Fruit fly (Drosophila melanogaster) whole organism, embryonic: ENCODE data around the gene CG13008.

Source experiments
- Adf1 ChIP-seq: fragments of 200-800 bp; sonication (Bioruptor generic); IDR thresholded peaks from 2 replicates; pipeline ENCODE4 v1.3.6; 2022; ENCODE audit warnings: missing biosample characterization, missing genetic modification characterization
- Atf3 ChIP-seq: fragments of 200-800 bp; sonication (Bioruptor generic); optimal IDR thresholded peaks from 3 replicates; lab custom pipeline; 2016; ENCODE audit warnings: missing biosample characterization, missing genetic modification characterization
- Blimp-1 ChIP-seq: fragments of 200-800 bp; sonication (Bioruptor generic); optimal IDR thresholded peaks from 3 replicates; lab custom pipeline; 2018; ENCODE audit warnings: missing biosample characterization, missing genetic modification characterization, mild to moderate bottlenecking, moderate library complexity, missing genetic modification reagents
- CG10147 ChIP-seq: fragments of 200-800 bp; sonication (Bioruptor generic); optimal IDR thresholded peaks from 2 replicates; lab custom pipeline; 2019; ENCODE audit warnings: missing biosample characterization, mild to moderate bottlenecking, missing genetic modification characterization, moderate library complexity
- CG11456 ChIP-seq: fragments of 200-800 bp; sonication (Bioruptor generic); IDR thresholded peaks from 3 replicates; pipeline ENCODE4 v1.3.6; 2022; ENCODE audit warnings: missing biosample characterization, missing genetic modification characterization
- CG11504 ChIP-seq: fragments of 200-800 bp; sonication (Bioruptor generic); optimal IDR thresholded peaks from 3 replicates; lab custom pipeline; 2019; ENCODE audit warnings: missing biosample characterization, mild to moderate bottlenecking, missing genetic modification characterization, moderate library complexity
- CG11723 ChIP-seq: fragments of 200-800 bp; sonication (Bioruptor generic); optimal IDR thresholded peaks from 2 replicates; lab custom pipeline; 2017; ENCODE audit warnings: missing biosample characterization, mild to moderate bottlenecking, missing genetic modification characterization
- CG13287 ChIP-seq: fragments of 200-800 bp; sonication (Bioruptor generic); IDR thresholded peaks from 2 replicates; pipeline ENCODE4 v1.3.6; 2022; ENCODE audit warnings: missing biosample characterization, missing genetic modification characterization; ENCODE audit not compliant: partially characterized antibody
- CG1602 ChIP-seq: fragments of 200-800 bp; sonication (Bioruptor generic); optimal IDR thresholded peaks from 3 replicates; lab custom pipeline; 2016; ENCODE audit warnings: missing biosample characterization, missing genetic modification characterization
- CG16779 ChIP-seq: fragments of 200-800 bp; sonication (Bioruptor generic); IDR thresholded peaks from 2 replicates; pipeline ENCODE4 v1.3.6; 2022; ENCODE audit warnings: missing biosample characterization, missing genetic modification characterization
- CG18619 ChIP-seq: fragments of 200-800 bp; sonication (Bioruptor generic); optimal IDR thresholded peaks from 3 replicates; lab custom pipeline; 2017; ENCODE audit warnings: missing biosample characterization, mild to moderate bottlenecking, missing genetic modification characterization
- CG3065 ChIP-seq: fragments of 200-800 bp; sonication (Bioruptor generic); optimal IDR thresholded peaks from 2 replicates; lab custom pipeline; 2016; ENCODE audit warnings: missing biosample characterization, missing genetic modification characterization
- CG3838 ChIP-seq: fragments of 200-800 bp; sonication (Bioruptor generic); optimal IDR thresholded peaks from 3 replicates; lab custom pipeline; 2016; ENCODE audit warnings: missing biosample characterization, missing genetic modification characterization
- CG4707 ChIP-seq: fragments of 200-800 bp; sonication (Bioruptor generic); optimal IDR thresholded peaks from 2 replicates; lab custom pipeline; 2018; ENCODE audit warnings: missing biosample characterization, mild to moderate bottlenecking, missing genetic modification characterization, moderate library complexity
- CG4854 ChIP-seq: fragments of 200-800 bp; sonication (Bioruptor generic); optimal IDR thresholded peaks from 2 replicates; lab custom pipeline; 2016; ENCODE audit warnings: missing biosample characterization, missing genetic modification characterization, inconsistent platforms
- CG6654 ChIP-seq: fragments of 200-800 bp; sonication (Bioruptor generic); optimal IDR thresholded peaks from 2 replicates; lab custom pipeline; 2017; ENCODE audit warnings: missing biosample characterization, mild to moderate bottlenecking, missing genetic modification characterization
- CG6854 ChIP-seq: fragments of 200-800 bp; sonication (Bioruptor generic); optimal IDR thresholded peaks from 3 replicates; lab custom pipeline; 2017; ENCODE audit warnings: missing biosample characterization, mild to moderate bottlenecking, missing genetic modification characterization
- CG7839 ChIP-seq: fragments of 200-800 bp; sonication (Bioruptor generic); optimal IDR thresholded peaks from 3 replicates; lab custom pipeline; 2018; ENCODE audit warnings: missing biosample characterization, mild to moderate bottlenecking, missing genetic modification characterization, moderate library complexity
- CG7928 ChIP-seq: fragments of 200-800 bp; sonication (Bioruptor generic); optimal IDR thresholded peaks from 2 replicates; lab custom pipeline; 2017; ENCODE audit warnings: missing biosample characterization, mild to moderate bottlenecking, missing genetic modification characterization
- Dad ChIP-seq: fragments of 200-800 bp; sonication (Bioruptor generic); optimal IDR thresholded peaks from 3 replicates; lab custom pipeline; 2016; ENCODE audit warnings: missing biosample characterization, missing genetic modification characterization
- Dfd ChIP-seq, 2 experiments: fragments of >200 bp; optimal IDR thresholded peaks; 2 replicates each; lab custom pipeline; 2017; ENCODE audit warnings: missing biosample characterization in 2 of 2, missing genetic modification characterization in 2 of 2
- Doc2 ChIP-seq: fragments of 200-800 bp; sonication (Bioruptor generic); IDR thresholded peaks from 2 replicates; pipeline ENCODE4 v1.3.6; 2022; ENCODE audit warnings: missing biosample characterization, missing genetic modification characterization
- Fer2 ChIP-seq: fragments of 200-800 bp; sonication (Bioruptor generic); optimal IDR thresholded peaks from 2 replicates; lab custom pipeline; 2018; ENCODE audit warnings: missing biosample characterization, mild to moderate bottlenecking, missing genetic modification characterization, moderate library complexity
- Hey ChIP-seq: fragments of 200-800 bp; sonication (Bioruptor generic); optimal IDR thresholded peaks from 3 replicates; lab custom pipeline; 2018; ENCODE audit warnings: missing biosample characterization, mild to moderate bottlenecking, missing genetic modification characterization
- Hmx ChIP-seq: fragments of 200-800 bp; sonication (Bioruptor generic); optimal IDR thresholded peaks from 2 replicates; lab custom pipeline; 2016; ENCODE audit warnings: missing biosample characterization, missing genetic modification characterization
- Mad ChIP-seq: fragments of 200-800 bp; sonication (Bioruptor generic); optimal IDR thresholded peaks from 2 replicates; lab custom pipeline; 2016; ENCODE audit warnings: missing biosample characterization, missing genetic modification characterization
- Oli ChIP-seq: fragments of 200-800 bp; sonication (Bioruptor generic); optimal IDR thresholded peaks from 2 replicates; lab custom pipeline; 2018; ENCODE audit warnings: missing biosample characterization, mild to moderate bottlenecking, missing genetic modification characterization, moderate library complexity
- Sox100B ChIP-seq: fragments of 200-800 bp; sonication (Bioruptor generic); optimal IDR thresholded peaks from 3 replicates; lab custom pipeline; 2018; ENCODE audit warnings: missing biosample characterization, mild to moderate bottlenecking, missing genetic modification characterization
- Trl ChIP-seq, 3 experiments: fragments of >200 bp in 2 of 3; fragments of 200-800 bp in 1 of 3; sonication (Bioruptor generic) in 1 of 3; optimal IDR thresholded peaks; 2 replicates in 1 of 3; 3 replicates in 2 of 3; lab custom pipeline; 2016 to 2017; ENCODE audit warnings: missing biosample characterization in 1 of 3, missing genetic modification characterization in 1 of 3
- abd-A ChIP-seq: fragments of 200-800 bp; sonication (Bioruptor generic); optimal IDR thresholded peaks from 3 replicates; lab custom pipeline; 2019; ENCODE audit warnings: missing biosample characterization, mild to moderate bottlenecking, missing genetic modification characterization, moderate library complexity
- btn ChIP-seq: fragments of 200-800 bp; sonication (Bioruptor generic); optimal IDR thresholded peaks from 2 replicates; lab custom pipeline; 2016; ENCODE audit warnings: missing biosample characterization, missing genetic modification characterization
- caup ChIP-seq: fragments of 200-800 bp; sonication (Bioruptor generic); optimal IDR thresholded peaks from 3 replicates; lab custom pipeline; 2017; ENCODE audit warnings: missing biosample characterization, mild to moderate bottlenecking, missing genetic modification characterization, moderate library complexity; ENCODE audit not compliant: severe bottlenecking
- corto ChIP-seq: fragments of 200-800 bp; sonication (Bioruptor generic); optimal IDR thresholded peaks from 2 replicates; lab custom pipeline; 2016; ENCODE audit warnings: missing biosample characterization, mild to moderate bottlenecking, missing genetic modification characterization, moderate library complexity
- fd96Cb ChIP-seq: fragments of 200-800 bp; sonication (Bioruptor generic); optimal IDR thresholded peaks from 2 replicates; lab custom pipeline; 2018; ENCODE audit warnings: missing biosample characterization, mild to moderate bottlenecking, missing genetic modification characterization, moderate library complexity
- gce ChIP-seq: fragments of 200-800 bp; sonication (Bioruptor generic); IDR thresholded peaks from 3 replicates; pipeline ENCODE4 v1.3.6; 2022; ENCODE audit warnings: missing biosample characterization, missing genetic modification characterization
- gt ChIP-seq: fragments of 200-800 bp; sonication (Bioruptor generic); IDR thresholded peaks from 2 replicates; pipeline ENCODE4 v1.3.6; 2022; ENCODE audit warnings: missing biosample characterization, missing genetic modification characterization
- hb ChIP-seq: fragments of 200-800 bp; sonication (Bioruptor generic); IDR thresholded peaks from 3 replicates; pipeline ENCODE4 v1.3.6; 2022; ENCODE audit warnings: missing biosample characterization, missing genetic modification characterization; ENCODE audit not compliant: partially characterized antibody
- lilli ChIP-seq: fragments of 200-800 bp; sonication (Bioruptor generic); optimal IDR thresholded peaks from 3 replicates; lab custom pipeline; 2016; ENCODE audit warnings: missing biosample characterization, missing genetic modification characterization
- nom ChIP-seq: fragments of 200-800 bp; sonication (Bioruptor generic); optimal IDR thresholded peaks from 2 replicates; lab custom pipeline; 2017; ENCODE audit warnings: missing biosample characterization, missing genetic modification characterization, mild to moderate bottlenecking, moderate library complexity, missing genetic modification reagents
- pita ChIP-seq: fragments of 200-800 bp; sonication (Bioruptor generic); optimal IDR thresholded peaks from 2 replicates; lab custom pipeline; 2017; ENCODE audit warnings: missing biosample characterization, mild to moderate bottlenecking, missing genetic modification characterization
- pum ChIP-seq: fragments of 200-800 bp; sonication (Bioruptor generic); optimal IDR thresholded peaks from 2 replicates; lab custom pipeline; 2016; ENCODE audit warnings: missing biosample characterization, missing genetic modification characterization
- ro ChIP-seq: fragments of 200-800 bp; sonication (Bioruptor generic); IDR thresholded peaks from 2 replicates; pipeline ENCODE4 v1.3.6; 2022; ENCODE audit warnings: missing biosample characterization, missing genetic modification characterization
- row ChIP-seq: fragments of 200-800 bp; sonication (Bioruptor generic); IDR thresholded peaks from 3 replicates; pipeline ENCODE4 v1.3.6; 2022; ENCODE audit warnings: missing biosample characterization, missing genetic modification characterization
- salm ChIP-seq: fragments of 200-800 bp; sonication (Bioruptor generic); optimal IDR thresholded peaks from 2 replicates; lab custom pipeline; 2018; ENCODE audit warnings: missing biosample characterization, mild to moderate bottlenecking, missing genetic modification characterization
- sens ChIP-seq: fragments of 200-800 bp; sonication (Bioruptor generic); peaks from one replicate; lab custom pipeline; 2016; ENCODE audit warnings: missing biosample characterization, missing genetic modification characterization
- sob ChIP-seq: fragments of 200-800 bp; sonication (Bioruptor generic); IDR thresholded peaks from 2 replicates; pipeline ENCODE4 v1.3.6; 2022; ENCODE audit warnings: missing biosample characterization, missing genetic modification characterization
- stwl ChIP-seq: fragments of 200-800 bp; sonication (Bioruptor generic); optimal IDR thresholded peaks from 3 replicates; lab custom pipeline; 2018; ENCODE audit warnings: missing biosample characterization, mild to moderate bottlenecking, missing genetic modification characterization, moderate library complexity
- usp ChIP-seq: fragments of >200 bp; optimal IDR thresholded peaks from 2 replicates; lab custom pipeline; 2017; ENCODE audit warnings: missing biosample characterization, missing genetic modification characterization
- vfl ChIP-seq: fragments of 200-800 bp; sonication (Bioruptor generic); optimal IDR thresholded peaks from 2 replicates; lab custom pipeline; 2016; ENCODE audit warnings: missing biosample characterization, missing genetic modification characterization
- wdn ChIP-seq: fragments of 200-800 bp; sonication (Bioruptor generic); IDR thresholded peaks from 2 replicates; pipeline ENCODE4 v1.3.6; 2022; ENCODE audit warnings: missing biosample characterization, missing genetic modification characterization
- wek ChIP-seq: fragments of 200-800 bp; sonication (Bioruptor generic); optimal IDR thresholded peaks from 3 replicates; lab custom pipeline; 2018; ENCODE audit warnings: missing biosample characterization, mild to moderate bottlenecking, missing genetic modification characterization, moderate library complexity
- wor ChIP-seq: fragments of 200-800 bp; sonication (Bioruptor generic); IDR thresholded peaks from 2 replicates; pipeline ENCODE4 v1.3.6; 2022; ENCODE audit warnings: missing biosample characterization, missing genetic modification characterization

The CG13008 gene

DNA sequence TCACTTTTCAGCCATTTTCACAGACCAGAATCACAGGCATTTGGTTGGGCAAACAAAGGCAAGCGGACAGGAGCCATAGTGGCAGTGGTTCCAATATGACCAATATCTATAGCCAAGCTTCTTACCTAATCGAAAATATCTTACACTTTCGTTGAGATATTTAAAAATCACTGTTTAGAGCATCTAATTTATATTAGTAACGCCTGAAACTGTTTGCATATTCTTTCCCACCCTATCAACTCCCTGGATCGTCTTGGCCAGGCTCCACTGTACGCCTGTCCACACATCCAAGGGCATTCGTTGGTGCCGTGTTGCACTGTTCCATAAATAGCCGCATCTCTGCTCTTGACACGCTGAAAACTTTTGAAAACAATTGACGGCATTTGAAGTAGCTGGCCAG is 20.6 kb upstream of the CG13008 start (continued):
- TF ChIP-seq CG7928 (GFP tag; lab: Kevin White, UChicago) = no peak
- peak; percentile 89 for TF ChIP-seq sens
- no peak for TF ChIP-seq Adf1 (GFP tag; lab: Robert Waterston, UW)
- no peak for TF ChIP-seq wdn
- no peak for TF ChIP-seq salm (tag; lab: Kevin White, UChicago)
- TF ChIP-seq vfl (GFP tag; lab: Kevin White, UChicago) = no peak
- TF ChIP-seq wek (GFP tag; lab: Kevin White, UChicago) = no peak
- no peak for TF ChIP-seq Sox100B (GFP tag; lab: Kevin White, UChicago)
- TF ChIP-seq ro (GFP tag; lab: Robert Waterston, UW) = no peak
- TF ChIP-seq Hey = no peak
- TF ChIP-seq CG13287 (GFP tag; lab: Robert Waterston, UW) = no peak
- no peak for TF ChIP-seq Trl (optimal IDR thresholded peaks at IDR 0.05; lab: Kevin White, UChicago)
- no peak for TF ChIP-seq Trl (GFP tag; optimal IDR thresholded peaks at IDR 0.05; lab: Kevin White, UChicago)
- no peak for TF ChIP-seq gt
- no peak for TF ChIP-seq Doc2 (GFP tag; lab: Robert Waterston, UW)
- 0 out of 2 replicates have a peak, but pooled peaks have one; percentile 33 for TF ChIP-seq wor (GFP tag; lab: Robert Waterston, UW)
- no peak for TF ChIP-seq pum (GFP tag; lab: Kevin White, UChicago)
- TF ChIP-seq Oli (tag; lab: Kevin White, UChicago) = peak; percentile 28
- TF ChIP-seq Mad (GFP tag; lab: Kevin White, UChicago) = no peak
- TF ChIP-seq lilli (GFP tag; lab: Kevin White, UChicago) = no peak
- TF ChIP-seq gce (GFP tag; lab: Robert Waterston, UW) = no peak
- no peak for TF ChIP-seq caup (GFP tag; lab: Kevin White, UChicago)
- TF ChIP-seq CG6654 = no peak
- no peak for TF ChIP-seq CG3838
- no peak for TF ChIP-seq CG1602
- TF ChIP-seq CG18619 = no peak
- no peak for TF ChIP-seq btn (GFP tag; lab: Kevin White, UChicago)
- TF ChIP-seq stwl = no peak
- no peak for TF ChIP-seq hb
- TF ChIP-seq usp (GFP tag; lab: Kevin White, UChicago) = no peak
- TF ChIP-seq row (GFP tag; lab: Robert Waterston, UW) = peak; percentile 55
- TF ChIP-seq CG10147 (GFP tag; lab: Kevin White, UChicago) = no peak
- TF ChIP-seq corto (GFP tag; lab: Kevin White, UChicago) = no peak
- TF ChIP-seq CG16779 (GFP tag; lab: Robert Waterston, UW) = no peak
- no peak for TF ChIP-seq pita (GFP tag; lab: Kevin White, UChicago)
- peak; percentile 45 for TF ChIP-seq CG7839 (tag; lab: Kevin White, UChicago)
- no peak for TF ChIP-seq abd-A (tag; lab: Kevin White, UChicago)
- no peak for TF ChIP-seq CG4854 (GFP tag; lab: Kevin White, UChicago)
- no peak for TF ChIP-seq Hmx (GFP tag; lab: Kevin White, UChicago)
- no peak for TF ChIP-seq Dfd (GFP tag; optimal IDR thresholded peaks at IDR 0.05; lab: Kevin White, UChicago)
- TF ChIP-seq CG3065 = no peak
- no peak for TF ChIP-seq CG11723 (GFP tag; lab: Kevin White, UChicago)
- no peak for TF ChIP-seq CG11456 (GFP tag; lab: Robert Waterston, UW)
- TF ChIP-seq CG4707 (GFP tag; lab: Kevin White, UChicago) = no peak
- TF ChIP-seq Dad (GFP tag; lab: Kevin White, UChicago) = no peak
- no peak for TF ChIP-seq Atf3 (GFP tag; lab: Kevin White, UChicago)
- no peak for TF ChIP-seq fd96Cb (tag; lab: Kevin White, UChicago)
- TF ChIP-seq CG11504 (tag; lab: Kevin White, UChicago) = no peak
- no peak for TF ChIP-seq sob (GFP tag; lab: Robert Waterston, UW)
- no peak for TF ChIP-seq Fer2 (tag; lab: Kevin White, UChicago)
- no peak for TF ChIP-seq CG6854 (GFP tag; lab: Kevin White, UChicago)
- no peak for TF ChIP-seq nom (GFP tag; lab: Kevin White, UChicago)
- TF ChIP-seq Blimp-1 (GFP tag; lab: Kevin White, UChicago) = peak; percentile 28
